Fruit fly (Drosophila melanogaster): Measurements from ENCODE around the gene gpp.

Gene gpp

dm6 chr3R:6410412-6411225 is 4.0 kb downstream of the gpp start:
- no peak for TF ChIP-seq CG8478 (optimal IDR thresholded peaks at IDR 0.05)
- no peak for TF ChIP-seq CTCF (optimal IDR thresholded peaks at IDR 0.05)

- TF ChIP-seq CG8478 (optimal IDR thresholded peaks at IDR 0.05) (no peak), CTCF (optimal IDR thresholded peaks at IDR 0.05) (no peak)
These were observed 5.0 kb downstream of the gpp start for dm6 chr3R:6411454-6412204.

DNA sequence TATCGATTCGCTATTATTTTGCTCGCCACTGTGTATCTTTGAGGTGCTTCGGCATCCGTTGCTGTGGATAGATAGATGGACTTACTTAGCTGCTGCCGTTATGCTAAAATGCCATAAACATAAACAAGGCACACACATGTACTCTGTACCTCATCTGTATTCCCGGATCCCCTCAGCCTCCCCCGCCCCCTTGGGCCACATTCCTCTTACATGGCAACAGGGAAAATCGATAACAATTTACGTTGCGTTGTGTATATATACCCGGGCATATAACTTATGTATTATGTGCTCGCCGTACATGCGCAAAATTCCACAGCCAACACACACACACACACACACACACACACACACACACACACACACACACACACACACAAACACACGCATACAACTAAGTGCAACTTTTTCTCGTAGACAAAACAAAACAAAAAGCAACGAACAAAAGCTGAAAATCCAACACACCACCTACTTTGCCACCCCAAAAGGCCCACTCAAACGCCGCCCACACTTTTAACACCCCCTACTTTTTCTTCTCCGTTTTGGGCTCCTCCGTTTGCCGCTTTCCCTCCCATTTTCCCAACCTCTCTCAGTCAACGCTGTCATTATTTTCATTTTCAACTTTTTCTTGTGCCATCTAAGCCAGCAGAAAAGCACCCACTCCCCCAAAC is 7.2 kb downstream of the gpp start:
- TF ChIP-seq CTCF (optimal IDR thresholded peaks at IDR 0.05): no peak
- no peak for TF ChIP-seq CG8478 (optimal IDR thresholded peaks at IDR 0.05)

dm6 chr3R:6414439-6415344 is 8.0 kb downstream of the gpp start:
- TF ChIP-seq CTCF (optimal IDR thresholded peaks at IDR 0.05): no peak
- TF ChIP-seq CG8478 (optimal IDR thresholded peaks at IDR 0.05): no peak

dm6 chr3R:6416242-6416641 is 9.6 kb downstream of the gpp start:
- no peak for TF ChIP-seq CTCF (optimal IDR thresholded peaks at IDR 0.05)
- no peak for TF ChIP-seq CG8478 (optimal IDR thresholded peaks at IDR 0.05)

dm6 chr3R:6419103-6419502 is 12.4 kb downstream of the gpp start:
- TF ChIP-seq CG8478 (optimal IDR thresholded peaks at IDR 0.05): no peak
- TF ChIP-seq CTCF (optimal IDR thresholded peaks at IDR 0.05): no peak

DNA sequence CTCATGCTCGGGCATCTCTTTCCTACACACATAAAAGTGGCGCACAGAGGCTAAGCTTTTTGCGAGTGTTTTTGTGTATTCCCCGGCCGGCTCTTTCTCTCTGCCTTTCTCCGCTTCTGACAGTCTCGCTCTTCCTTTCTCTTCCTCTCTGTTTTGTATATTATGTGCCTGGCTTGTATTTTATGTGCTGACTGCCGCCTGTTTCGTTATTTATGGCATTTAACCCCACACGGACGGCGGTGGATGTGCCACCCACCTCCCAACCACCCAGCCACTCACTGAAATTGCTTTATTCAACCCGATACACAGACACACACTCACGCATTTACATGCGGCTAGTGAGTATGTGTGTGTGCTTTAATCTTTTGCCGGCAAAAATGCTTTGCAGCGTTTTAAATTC is 13.3 kb downstream of the gpp start:
- TF ChIP-seq CTCF (optimal IDR thresholded peaks at IDR 0.05): no peak
- no peak for TF ChIP-seq CG8478 (optimal IDR thresholded peaks at IDR 0.05)

DNA sequence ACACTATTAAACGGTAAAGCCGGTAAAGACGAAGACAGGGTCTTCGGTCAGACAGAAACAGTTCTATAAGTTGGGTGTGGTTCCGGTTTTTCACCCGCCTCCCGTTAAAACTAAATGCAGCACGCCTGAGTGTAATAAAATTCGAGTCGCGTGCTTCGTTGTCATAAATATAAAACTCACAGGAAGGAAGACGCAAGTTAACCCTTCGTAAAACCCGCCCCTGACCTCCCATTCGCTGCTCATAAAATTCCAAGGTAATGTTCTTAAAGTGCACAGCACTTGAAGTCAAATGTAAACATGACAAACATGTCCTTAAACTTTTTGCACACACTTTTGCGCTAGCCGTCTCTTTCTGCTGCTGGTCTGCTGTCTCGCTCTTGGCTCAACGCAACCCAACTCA is 14.6 kb downstream of the gpp start:
- TF ChIP-seq CG8478 (optimal IDR thresholded peaks at IDR 0.05): no peak
- TF ChIP-seq CTCF (optimal IDR thresholded peaks at IDR 0.05): no peak

- no peak for TF ChIP-seq CTCF (optimal IDR thresholded peaks at IDR 0.05)
- TF ChIP-seq CG8478 (optimal IDR thresholded peaks at IDR 0.05): no peak
These were observed 15.1 kb downstream of the gpp start for dm6 chr3R:6421712-6422141.

DNA sequence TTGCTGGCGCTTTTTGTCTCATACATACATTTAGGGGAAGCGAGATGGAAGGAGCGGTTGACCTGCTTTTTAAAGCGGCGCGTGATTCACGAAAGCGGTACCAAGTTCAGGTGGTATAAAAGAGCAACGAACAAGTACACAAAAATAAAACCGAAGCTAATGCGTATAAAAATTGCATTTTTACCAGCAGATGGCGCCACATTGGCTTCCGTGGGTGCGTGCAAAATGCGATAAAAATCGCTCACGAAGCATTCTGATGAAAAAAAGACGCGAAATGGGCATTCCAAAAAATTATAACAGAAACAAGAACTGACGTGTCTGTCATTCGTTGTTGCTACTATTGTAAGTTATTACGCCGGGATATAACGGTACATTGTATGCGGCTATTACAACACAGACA is 16.5 kb downstream of the gpp start:
- peak; percentile 74 to 78 for TF ChIP-seq CTCF (optimal IDR thresholded peaks at IDR 0.05)
- TF ChIP-seq CG8478 (optimal IDR thresholded peaks at IDR 0.05): no peak

dm6 chr3R:6423984-6424602 is 17.4 kb downstream of the gpp start:
- no peak for TF ChIP-seq CTCF (optimal IDR thresholded peaks at IDR 0.05)
- TF ChIP-seq CG8478 (optimal IDR thresholded peaks at IDR 0.05): no peak

DNA sequence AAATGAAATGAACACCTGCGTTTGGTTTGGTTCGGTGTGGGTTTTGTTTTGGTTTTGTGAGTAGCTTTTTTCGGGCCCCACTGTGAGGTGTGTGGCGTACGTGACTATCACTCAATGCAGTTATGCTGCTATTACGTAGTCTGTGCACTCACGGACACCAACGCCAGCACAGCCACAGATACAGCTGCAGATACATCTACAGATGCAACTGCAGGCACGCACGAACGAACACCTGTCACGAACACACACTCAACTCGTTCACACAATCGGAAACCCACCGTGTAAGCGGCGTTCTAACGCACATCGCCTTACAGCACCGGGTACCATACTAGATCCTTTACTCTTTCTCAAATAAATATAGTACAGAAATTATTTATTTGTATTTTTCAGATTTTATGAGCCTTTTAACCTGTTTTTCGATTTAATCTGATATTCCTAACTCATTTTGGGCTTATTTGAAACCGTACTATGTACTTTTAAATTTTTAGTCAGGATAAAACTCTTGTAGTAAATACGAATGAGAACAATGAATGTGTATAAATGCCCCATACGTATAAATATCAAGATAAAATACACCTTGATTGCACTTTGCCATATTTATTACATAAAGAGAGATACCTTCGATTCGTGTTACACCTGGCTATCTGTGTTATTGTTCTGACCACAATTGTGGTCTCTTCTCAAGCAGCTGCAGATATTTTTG is 18.9 kb downstream of the gpp start:
- TF ChIP-seq CTCF (optimal IDR thresholded peaks at IDR 0.05) (no peak), CG8478 (optimal IDR thresholded peaks at IDR 0.05) (no peak)

dm6 chr3R:6426173-6426899 is 19.7 kb downstream of the gpp start:
- TF ChIP-seq CG8478 (optimal IDR thresholded peaks at IDR 0.05): no peak
- no peak for TF ChIP-seq CTCF (optimal IDR thresholded peaks at IDR 0.05)
